Worm (Caenorhabditis elegans): Measurements from ENCODE around the gene txdc-12.2.

DNA sequence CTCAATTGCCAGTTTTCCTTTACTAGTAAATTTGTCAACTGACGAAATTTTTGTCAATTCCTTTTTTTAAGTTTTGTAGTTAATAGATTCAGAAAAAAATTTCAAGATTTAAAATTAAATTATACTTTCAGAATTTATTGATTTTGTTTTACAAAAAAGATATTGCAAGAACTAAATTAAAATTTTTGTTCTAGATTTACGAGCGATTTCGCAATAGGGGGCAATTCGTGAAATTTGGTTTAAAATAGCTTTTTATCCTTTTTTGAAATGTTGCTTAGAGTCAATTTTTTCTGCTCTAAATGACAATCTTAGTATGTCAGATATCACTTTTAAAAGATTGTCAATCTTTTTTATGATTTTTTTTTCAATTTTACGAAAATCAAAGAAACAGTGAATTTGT lies 11.2 kb downstream of the txdc-12.2 start:
- TF ChIP-seq snpc-4 (tag; optimal IDR thresholded peaks at IDR 0.05), result no peak
- TF ChIP-seq fos-1 (tag; optimal IDR thresholded peaks at IDR 0.05), result no peak

Data from whole organism, L2 larva.